ENCODE assay signal across 1 worm cellular context in genomic region chrIV:9074244-9074723, ce11.
TF ChIP-seq lines count a peak whose summit lies in the region.

Gene mppb-1, plus strand, starts transcription at chrIV:9074673.

TF ChIP-seq in whole organism, L4 larva, 104 proteins besides CTCF, POLR2A, EP300 and RAD21 (continued from another document):
- TF ChIP-seq mdt-29 (GFP tag; IDR thresholded peaks at IDR 0.05; lab: Robert Waterston, UW) (0 out of 2 replicates have a peak, but pooled peaks have one; percentile 40), mxl-3 (GFP tag; optimal IDR thresholded peaks at IDR 0.05; lab: Kevin White, UChicago) (peak; percentile 51), snpc-4 (tag; optimal IDR thresholded peaks at IDR 0.05; lab: Kevin White, UChicago) (no peak), dmd-9 (GFP tag; IDR thresholded peaks at IDR 0.05; lab: Robert Waterston, UW) (peak; percentile 90), unc-62 (GFP tag; optimal IDR thresholded peaks at IDR 0.05 in 1 of 2; lab: Kevin White, UChicago) (no peak), unc-62 (tag; optimal IDR thresholded peaks at IDR 0.05; lab: Kevin White, UChicago) (no peak), egl-27 (tag; optimal IDR thresholded peaks at IDR 0.05; lab: Kevin White, UChicago) (no peak), madf-5 (GFP tag; IDR thresholded peaks at IDR 0.05; lab: Robert Waterston, UW) (0 out of 4 replicates have a peak, but pooled peaks of 1 of the 2 experiments have one; percentile 41), Y75B8A.6 (GFP tag; IDR thresholded peaks at IDR 0.05; lab: Robert Waterston, UW) (0 out of 2 replicates have a peak, but pooled peaks have one; percentile 16), Y5F2A.4 (GFP tag; optimal IDR thresholded peaks at IDR 0.05; lab: Kevin White, UChicago) (no peak), zip-2 (tag; optimal IDR thresholded peaks at IDR 0.05; lab: Kevin White, UChicago) (no peak), daf-19 (GFP tag; conservative IDR thresholded peaks at IDR 0.05; lab: Robert Waterston, UW) (no peak), aly-2 (tag; optimal IDR thresholded peaks at IDR 0.05; lab: Kevin White, UChicago) (no peak), pqm-1 (tag; optimal IDR thresholded peaks at IDR 0.05; lab: Kevin White, UChicago) (no peak), R02D3.7 (tag; optimal IDR thresholded peaks at IDR 0.05; lab: Kevin White, UChicago) (no peak), mep-1 (tag; optimal IDR thresholded peaks at IDR 0.05; lab: Kevin White, UChicago) (no peak), F37D6.2 (tag; optimal IDR thresholded peaks at IDR 0.05; lab: Kevin White, UChicago) (peak; percentile 31), hlh-11 (tag; optimal IDR thresholded peaks at IDR 0.05; lab: Kevin White, UChicago) (peak; percentile 50), nhr-10 (tag; optimal IDR thresholded peaks at IDR 0.05; lab: Kevin White, UChicago) (no peak), set-16 (GFP tag; IDR thresholded peaks at IDR 0.05; lab: Robert Waterston, UW) (no peak), lin-38 (GFP tag; IDR thresholded peaks at IDR 0.05; lab: Robert Waterston, UW) (peak; percentile 71), daf-16 (GFP tag; optimal IDR thresholded peaks at IDR 0.05; lab: Kevin White, UChicago) (no peak), daf-16 (tag; optimal IDR thresholded peaks at IDR 0.05; lab: Kevin White, UChicago) (no peak), Y48G9A.11 (GFP tag; IDR thresholded peaks at IDR 0.05; lab: Robert Waterston, UW) (no peak), dmd-8 (GFP tag; IDR thresholded peaks at IDR 0.05; lab: Robert Waterston, UW) (no peak), ztf-7 (tag; optimal IDR thresholded peaks at IDR 0.05; lab: Kevin White, UChicago) (peak; percentile 38), daf-12 (tag; optimal IDR thresholded peaks at IDR 0.05; lab: Kevin White, UChicago) (no peak), nhr-11 (tag; optimal IDR thresholded peaks at IDR 0.05; lab: Kevin White, UChicago) (no peak), dmd-6 (GFP tag; IDR thresholded peaks at IDR 0.05; lab: Robert Waterston, UW) (peak; percentile 79)
